Fruit fly (Drosophila melanogaster) whole organism, wandering third instar larva: ENCODE results near the gene CG5592.

Experiments used
- Dfd ChIP-seq: fragments of >200 bp; optimal IDR thresholded peaks from 2 replicates; lab custom pipeline; 2017; ENCODE audit warnings: missing biosample characterization, missing genetic modification characterization
- Hr78 ChIP-seq: fragments of >200 bp; optimal IDR thresholded peaks from 2 replicates; lab custom pipeline; 2017; ENCODE audit warnings: missing biosample characterization, missing genetic modification characterization
- Rel ChIP-seq, 2 experiments: fragments of 200-800 bp; sonication (Bioruptor generic) in 1 of 2; optimal IDR thresholded peaks; 2 replicates in 1 of 2; 3 replicates in 1 of 2; lab custom pipeline; 2016 to 2019; ENCODE audit warnings: mild to moderate bottlenecking in 2 of 2, missing biosample characterization in 2 of 2, missing genetic modification characterization in 2 of 2, moderate library complexity in 1 of 2
- Sp1 ChIP-seq: fragments of 200-800 bp; sonication (Bioruptor generic); optimal IDR thresholded peaks from 3 replicates; lab custom pipeline; 2019; ENCODE audit warnings: missing biosample characterization, mild to moderate bottlenecking, missing genetic modification characterization, moderate library complexity
- sage ChIP-seq: fragments of 200-800 bp; sonication (Bioruptor generic); optimal IDR thresholded peaks from 2 replicates; lab custom pipeline; 2016; ENCODE audit warnings: missing biosample characterization, mild to moderate bottlenecking, missing genetic modification characterization

dm6 chr3L:5899305-5899704 is 1.9 kb downstream of the CG5592 start, which contains the start of gene CG32409:
- TF ChIP-seq Rel (GFP tag; optimal IDR thresholded peaks at IDR 0.05; lab: Kevin White, UChicago), result no peak
- TF ChIP-seq Rel (tag; optimal IDR thresholded peaks at IDR 0.05; lab: Kevin White, UChicago), result no peak
- no peak for TF ChIP-seq Dfd (GFP tag; lab: Kevin White, UChicago)
- no peak for TF ChIP-seq Sp1
- TF ChIP-seq sage (GFP tag; lab: Kevin White, UChicago), result no peak
- no peak for TF ChIP-seq Hr78
